Worm (Caenorhabditis elegans) whole organism, late embryonic: ENCODE measurements around the gene Y41C4A.18.

Experiments used
- ceh-19 ChIP-seq: fragments of 200-800 bp; sonication (Bioruptor generic); optimal IDR thresholded peaks from 2 replicates; lab custom pipeline; 2018; ENCODE audit warnings: mild to moderate bottlenecking, missing genetic modification characterization, missing compliant biosample characterization
- fkh-6 ChIP-seq: sonication (generic microtip); optimal IDR thresholded peaks from 2 replicates; lab custom pipeline; 2016; ENCODE audit warnings: missing genetic modification characterization, missing compliant biosample characterization
- npax-4 ChIP-seq: sonication (generic microtip); optimal IDR thresholded peaks from 2 replicates; lab custom pipeline; 2016; ENCODE audit warnings: missing genetic modification characterization, missing compliant biosample characterization
- pha-4 ChIP-seq: fragments of 150-350 bp; optimal IDR thresholded peaks from 2 replicates; lab custom pipeline; 2018; ENCODE audit warnings: missing biosample characterization, missing genetic modification reagents, missing genetic modification characterization

DNA sequence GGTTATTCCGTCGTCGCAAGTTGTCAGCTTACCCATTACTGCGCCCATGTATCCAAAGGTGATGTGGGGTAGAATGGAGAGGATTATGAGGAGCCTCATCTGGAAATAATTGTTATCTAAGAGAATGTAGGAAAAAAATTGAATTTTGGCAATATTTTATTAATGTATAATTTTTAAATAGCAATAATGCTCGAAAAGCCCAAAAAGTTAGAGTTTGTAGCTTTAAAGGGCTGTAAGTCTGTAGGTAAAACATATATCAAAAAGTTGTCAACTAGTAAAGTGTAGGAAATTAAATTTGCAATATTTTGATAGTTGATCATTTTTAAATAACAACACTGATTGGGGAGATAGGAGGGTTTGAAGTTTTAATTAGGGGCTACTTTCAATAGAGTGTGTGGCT is 21.7 kb upstream of the Y41C4A.18 start, which contains the start of gene Y41C4A.8:
- TF ChIP-seq npax-4 (no peak), fkh-6 (tag; lab: Kevin White, UChicago) (no peak), pha-4 (no peak), ceh-19 (no peak)
